Fruit fly (Drosophila melanogaster) whole organism, prepupa: ENCODE measurements around the gene CG10428.

Source experiments
- CG11294 ChIP-seq: fragments of 200-800 bp; sonication (Bioruptor generic); IDR thresholded peaks from 2 replicates; pipeline ENCODE4 v1.3.6; 2022; ENCODE audit warnings: missing biosample characterization, missing genetic modification characterization
- CG15336 ChIP-seq: fragments of 200-800 bp; sonication (Bioruptor generic); IDR thresholded peaks from 2 replicates; pipeline ENCODE4 v1.3.6; 2022; ENCODE audit warnings: missing biosample characterization, missing genetic modification characterization
- CG1621 ChIP-seq: fragments of 200-800 bp; sonication (Bioruptor generic); optimal IDR thresholded peaks from 3 replicates; lab custom pipeline; 2018; ENCODE audit warnings: missing biosample characterization, mild to moderate bottlenecking, missing genetic modification characterization
- CG16779 ChIP-seq: fragments of 200-800 bp; sonication (Bioruptor generic); optimal IDR thresholded peaks from 3 replicates; lab custom pipeline; 2017; ENCODE audit warnings: missing biosample characterization, mild to moderate bottlenecking, missing genetic modification characterization
- CG3032 ChIP-seq: fragments of 200-800 bp; optimal IDR thresholded peaks from 2 replicates; lab custom pipeline; 2019; ENCODE audit warnings: missing biosample characterization, mild to moderate bottlenecking, missing genetic modification characterization, moderate library complexity
- Eip93F ChIP-seq: fragments of 200-800 bp; sonication (Bioruptor generic); optimal IDR thresholded peaks from 2 replicates; lab custom pipeline; 2016; ENCODE audit warnings: missing biosample characterization, mild to moderate bottlenecking, missing genetic modification characterization
- Ets21C ChIP-seq: fragments of 200-800 bp; sonication (Bioruptor generic); optimal IDR thresholded peaks from 3 replicates; lab custom pipeline; 2016; ENCODE audit warnings: missing biosample characterization, missing genetic modification characterization
- Hr39 ChIP-seq: fragments of 200-800 bp; sonication (Bioruptor generic); optimal IDR thresholded peaks from 2 replicates; lab custom pipeline; 2016; ENCODE audit warnings: missing biosample characterization, missing genetic modification characterization
- Lpt ChIP-seq: fragments of 200-800 bp; sonication (Bioruptor generic); optimal IDR thresholded peaks from 3 replicates; lab custom pipeline; 2016; ENCODE audit warnings: missing biosample characterization, missing genetic modification characterization
- dsx ChIP-seq: fragments of 200-800 bp; optimal IDR thresholded peaks from 3 replicates; lab custom pipeline; 2019; ENCODE audit warnings: missing biosample characterization, mild to moderate bottlenecking, missing genetic modification characterization, moderate library complexity; ENCODE audit not compliant: poor library complexity, severe bottlenecking
- fkh ChIP-seq: fragments of 200-800 bp; sonication (Bioruptor generic); optimal IDR thresholded peaks from 3 replicates; lab custom pipeline; 2017; ENCODE audit warnings: missing biosample characterization, mild to moderate bottlenecking, missing genetic modification characterization, moderate library complexity

DNA sequence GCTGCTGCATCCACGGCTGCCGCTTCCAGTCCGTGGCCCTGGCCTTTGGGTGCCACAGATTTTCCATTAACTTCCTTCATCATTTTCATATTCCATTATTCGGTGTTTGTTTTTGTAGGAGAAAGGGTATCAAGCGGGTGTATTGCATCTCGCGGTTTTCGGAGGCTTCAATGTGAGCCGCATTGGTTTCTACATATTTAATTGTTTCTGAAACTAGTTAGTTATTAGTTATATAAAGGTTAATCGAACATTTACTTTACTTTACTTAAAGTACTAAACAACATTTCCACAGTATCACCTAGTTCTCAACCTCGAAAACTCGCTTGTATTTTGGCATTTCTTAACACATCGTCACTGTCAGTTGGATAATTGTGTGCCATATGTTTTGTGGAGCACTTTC lies 48.8 kb upstream of the CG10428 start:
- TF ChIP-seq Eip93F (no peak), fkh (GFP tag; lab: Kevin White, UChicago) (no peak), CG3032 (tag; lab: Kevin White, UChicago) (no peak), CG16779 (tag; lab: Kevin White, UChicago) (no peak), Hr39 (no peak), dsx (GFP tag; lab: Kevin White, UChicago) (no peak), CG15336 (peak; percentile 54), CG11294 (GFP tag; lab: Robert Waterston, UW) (no peak), CG1621 (tag; lab: Kevin White, UChicago) (no peak), Lpt (GFP tag; lab: Kevin White, UChicago) (no peak), Ets21C (GFP tag; lab: Kevin White, UChicago) (no peak)
